Worm (Caenorhabditis elegans) whole organism, dauer: ENCODE results near the gene pps-1.

Experiments used
- unc-62 ChIP-seq: sonication (generic microtip); optimal IDR thresholded peaks from 2 replicates; lab custom pipeline; 2017; ENCODE audit warnings: missing biosample characterization, missing genetic modification reagents, missing genetic modification characterization

Gene pps-1

ce11 chrIV:10146885-10147284 lies 14.9 kb upstream of the pps-1 start, which contains the start of gene T14G10.8:
T14G10.8 (minus strand) TSS chrIV:10146985.
- no peak for TF ChIP-seq unc-62 (GFP tag; lab: Kevin White, UChicago)

- no peak for TF ChIP-seq unc-62 (GFP tag; lab: Kevin White, UChicago)
These were observed 12.9 kb upstream of the pps-1 start, which contains the start of gene pigs-1 for ce11 chrIV:10148938-10149337. pigs-1 (minus strand) TSS chrIV:10149038.

ce11 chrIV:10150552-10151004 lies 11.2 kb upstream of the pps-1 start, which contains the start of gene tsp-12:
tsp-12 (minus strand) TSS chrIV:10150602.
- TF ChIP-seq unc-62 (GFP tag; lab: Kevin White, UChicago), result no peak

- no peak for TF ChIP-seq unc-62 (GFP tag; lab: Kevin White, UChicago)
These were observed 10.3 kb upstream of the pps-1 start, which contains the start of gene copg-1 for ce11 chrIV:10151439-10151997. copg-1 (plus strand) TSS chrIV:10151947.

ce11 chrIV:10153479-10153878 lies 8.3 kb upstream of the pps-1 start:
- TF ChIP-seq unc-62 (GFP tag; lab: Kevin White, UChicago), result no peak

- TF ChIP-seq unc-62 (GFP tag; lab: Kevin White, UChicago), result no peak
These were observed 6.3 kb upstream of the pps-1 start, which contains the start of gene ttr-54 for ce11 chrIV:10155475-10155874. ttr-54 (plus strand) TSS chrIV:10155775.

ce11 chrIV:10157034-10157433 lies 4.8 kb upstream of the pps-1 start:
- TF ChIP-seq unc-62 (GFP tag; lab: Kevin White, UChicago), result no peak

- TF ChIP-seq unc-62 (GFP tag; lab: Kevin White, UChicago), result no peak
These were observed 4.2 kb upstream of the pps-1 start, which contains the start of gene ttr-53 for ce11 chrIV:10157489-10158088. ttr-53 (plus strand) TSS chrIV:10158038.

- TF ChIP-seq unc-62 (GFP tag; lab: Kevin White, UChicago), result no peak
These were observed 2.3 kb downstream of the pps-1 start for ce11 chrIV:10164086-10164485.

ce11 chrIV:10170808-10171207 lies 9.0 kb downstream of the pps-1 start:
- TF ChIP-seq unc-62 (GFP tag; lab: Kevin White, UChicago), result no peak

ce11 chrIV:10174328-10174727 lies 12.5 kb downstream of the pps-1 start, which contains the start of gene pxf-1:
pxf-1 (minus strand) TSS chrIV:10174341.
- no peak for TF ChIP-seq unc-62 (GFP tag; lab: Kevin White, UChicago)

ce11 chrIV:10174932-10175732 lies 13.3 kb downstream of the pps-1 start:
- no peak for TF ChIP-seq unc-62 (GFP tag; lab: Kevin White, UChicago)

- TF ChIP-seq unc-62 (GFP tag; lab: Kevin White, UChicago), result no peak
These were observed 14.5 kb downstream of the pps-1 start, which contains the start of gene rack-1 for ce11 chrIV:10176252-10176730. rack-1 (plus strand) TSS chrIV:10176680.

ce11 chrIV:10177779-10178178 lies 16.0 kb downstream of the pps-1 start, which contains the start of gene mspn-1:
mspn-1 (plus strand) TSS chrIV:10177968.
- no peak for TF ChIP-seq unc-62 (GFP tag; lab: Kevin White, UChicago)

- no peak for TF ChIP-seq unc-62 (GFP tag; lab: Kevin White, UChicago)
These were observed 18.4 kb downstream of the pps-1 start, which contains the start of gene gta-1 for ce11 chrIV:10180133-10180749. gta-1 (plus strand) TSS chrIV:10180660.
